Fruit fly (Drosophila melanogaster) whole organism, embryonic: ENCODE data around the gene pkaap.
A peak's percentile ranks its signal among the peaks of the same experiment; 100 is the strongest.

ENCODE experiments used
- Ada2b ChIP-seq: fragments of 200-800 bp; sonication (Bioruptor generic); IDR thresholded peaks from 2 replicates; pipeline ENCODE4 v1.3.6; 2022; ENCODE audit warnings: missing biosample characterization, missing genetic modification characterization
- CG11560 ChIP-seq: fragments of 200-800 bp; sonication (Bioruptor generic); IDR thresholded peaks from 3 replicates; pipeline ENCODE4 v1.3.6; 2022; ENCODE audit warnings: missing biosample characterization, missing genetic modification characterization
- CG12104 ChIP-seq: fragments of 200-800 bp; sonication (Bioruptor generic); optimal IDR thresholded peaks from 3 replicates; lab custom pipeline; 2016; ENCODE audit warnings: missing biosample characterization, missing genetic modification characterization
- CG14441 ChIP-seq: fragments of 200-800 bp; sonication (Bioruptor generic); IDR thresholded peaks from 2 replicates; pipeline ENCODE4 v1.3.6; 2022; ENCODE audit warnings: missing biosample characterization, missing genetic modification characterization
- CG14965 ChIP-seq: fragments of 200-800 bp; sonication (Bioruptor generic); optimal IDR thresholded peaks from 2 replicates; lab custom pipeline; 2016; ENCODE audit warnings: missing biosample characterization, missing genetic modification characterization, borderline replicate concordance
- CG15514 ChIP-seq: fragments of 200-800 bp; sonication (Bioruptor generic); optimal IDR thresholded peaks from 3 replicates; lab custom pipeline; 2017; ENCODE audit warnings: missing biosample characterization, missing genetic modification characterization, mild to moderate bottlenecking, moderate library complexity, missing genetic modification reagents
- CG17186 ChIP-seq: fragments of 200-800 bp; sonication (Bioruptor generic); optimal IDR thresholded peaks from 3 replicates; lab custom pipeline; 2017; ENCODE audit warnings: missing biosample characterization, missing genetic modification reagents, missing genetic modification characterization
- CG18262 ChIP-seq: fragments of 200-800 bp; optimal IDR thresholded peaks from 3 replicates; lab custom pipeline; 2019; ENCODE audit warnings: missing biosample characterization, mild to moderate bottlenecking, missing genetic modification characterization, moderate library complexity
- CG2202 ChIP-seq: fragments of 200-800 bp; sonication (Bioruptor generic); optimal IDR thresholded peaks from 2 replicates; lab custom pipeline; 2018; ENCODE audit warnings: missing biosample characterization, mild to moderate bottlenecking, missing genetic modification characterization
- CG34422 ChIP-seq: fragments of 200-800 bp; sonication (Bioruptor generic); IDR thresholded peaks from 3 replicates; pipeline ENCODE4 v1.3.6; 2022; ENCODE audit warnings: missing biosample characterization, missing genetic modification characterization
- CG3838 ChIP-seq: fragments of 200-800 bp; sonication (Bioruptor generic); optimal IDR thresholded peaks from 3 replicates; lab custom pipeline; 2016; ENCODE audit warnings: missing biosample characterization, missing genetic modification characterization
- CG4328 ChIP-seq: fragments of 200-800 bp; sonication (Bioruptor generic); optimal IDR thresholded peaks from 3 replicates; lab custom pipeline; 2017; ENCODE audit warnings: missing biosample characterization, missing genetic modification reagents, missing genetic modification characterization
- CG4360 ChIP-seq: fragments of 200-800 bp; sonication (Bioruptor generic); IDR thresholded peaks from 2 replicates; pipeline ENCODE4 v1.3.6; 2022; ENCODE audit warnings: missing biosample characterization, missing genetic modification characterization
- CG6654 ChIP-seq: fragments of 200-800 bp; sonication (Bioruptor generic); optimal IDR thresholded peaks from 2 replicates; lab custom pipeline; 2017; ENCODE audit warnings: missing biosample characterization, mild to moderate bottlenecking, missing genetic modification characterization
- CG8765 ChIP-seq: fragments of 200-800 bp; sonication (Bioruptor generic); IDR thresholded peaks from 2 replicates; pipeline ENCODE4 v1.3.6; 2022; ENCODE audit warnings: missing biosample characterization, missing genetic modification characterization
- D19B ChIP-seq: fragments of 200-800 bp; sonication (Bioruptor generic); optimal IDR thresholded peaks from 2 replicates; lab custom pipeline; 2017; ENCODE audit warnings: missing biosample characterization, mild to moderate bottlenecking, missing genetic modification characterization
- E2f1 ChIP-seq: fragments of 200-800 bp; sonication (Bioruptor generic); IDR thresholded peaks from 2 replicates; pipeline ENCODE4 v1.3.6; 2022; ENCODE audit warnings: missing biosample characterization, missing genetic modification characterization
- Ets65A ChIP-seq: fragments of 200-800 bp; sonication (Bioruptor generic); peaks from one replicate; lab custom pipeline; 2016; ENCODE audit warnings: missing biosample characterization, missing genetic modification characterization
- Hr39 ChIP-seq: fragments of >200 bp; optimal IDR thresholded peaks from 2 replicates; lab custom pipeline; 2017
- Hr51 ChIP-seq, 2 experiments: fragments of 200-800 bp; sonication (Bioruptor generic); optimal IDR thresholded peaks; 2 replicates in 1 of 2; 3 replicates in 1 of 2; lab custom pipeline; 2016 to 2018; ENCODE audit warnings: missing biosample characterization in 2 of 2, missing genetic modification characterization in 2 of 2, mild to moderate bottlenecking in 1 of 2, moderate library complexity in 1 of 2
- Max ChIP-seq: fragments of 200-800 bp; sonication (Bioruptor generic); optimal IDR thresholded peaks from 2 replicates; lab custom pipeline; 2016; ENCODE audit warnings: missing biosample characterization, mild to moderate bottlenecking, missing genetic modification characterization
- Meics ChIP-seq: fragments of 200-800 bp; sonication (Bioruptor generic); optimal IDR thresholded peaks from 2 replicates; lab custom pipeline; 2017; ENCODE audit warnings: missing biosample characterization, mild to moderate bottlenecking, missing genetic modification characterization
- Myb ChIP-seq: fragments of 200-800 bp; sonication (Bioruptor generic); optimal IDR thresholded peaks from 2 replicates; lab custom pipeline; 2016; ENCODE audit warnings: missing biosample characterization, missing genetic modification characterization
- NFAT ChIP-seq: fragments of 200-800 bp; sonication (Bioruptor generic); IDR thresholded peaks from 2 replicates; pipeline ENCODE4 v1.3.6; 2022; ENCODE audit warnings: missing biosample characterization, missing genetic modification characterization
- Scr ChIP-seq: fragments of 200-800 bp; sonication (Bioruptor generic); IDR thresholded peaks from 2 replicates; pipeline ENCODE4 v1.3.6; 2022; ENCODE audit warnings: missing biosample characterization, missing genetic modification characterization; ENCODE audit not compliant: partially characterized antibody
- Sox102F ChIP-seq: fragments of 200-800 bp; sonication (Bioruptor generic); optimal IDR thresholded peaks from 2 replicates; lab custom pipeline; 2018; ENCODE audit warnings: missing biosample characterization, mild to moderate bottlenecking, missing genetic modification characterization, moderate library complexity
- Sry-δ ChIP-seq: fragments of 200-800 bp; sonication (Bioruptor generic); optimal IDR thresholded peaks from 2 replicates; lab custom pipeline; 2016; ENCODE audit warnings: missing biosample characterization, missing genetic modification characterization
- TFAM ChIP-seq: fragments of 200-800 bp; sonication (Bioruptor generic); optimal IDR thresholded peaks from 2 replicates; lab custom pipeline; 2017; ENCODE audit warnings: missing biosample characterization, missing genetic modification characterization, inconsistent platforms
- Xbp1 ChIP-seq: fragments of 200-800 bp; sonication (Bioruptor generic); optimal IDR thresholded peaks from 3 replicates; lab custom pipeline; 2016; ENCODE audit warnings: missing biosample characterization, mild to moderate bottlenecking, missing genetic modification characterization
- YL-1 ChIP-seq: fragments of 200-800 bp; sonication (Bioruptor generic); optimal IDR thresholded peaks from 3 replicates; lab custom pipeline; 2017; ENCODE audit warnings: missing biosample characterization, mild to moderate bottlenecking, missing genetic modification characterization
- ap ChIP-seq: fragments of 200-800 bp; sonication (Bioruptor generic); IDR thresholded peaks from 2 replicates; pipeline ENCODE4 v1.3.6; 2022; ENCODE audit warnings: missing biosample characterization, missing genetic modification characterization
- ato ChIP-seq: fragments of 200-800 bp; sonication (Bioruptor generic); IDR thresholded peaks from 2 replicates; pipeline ENCODE4 v1.3.6; 2022; ENCODE audit warnings: missing biosample characterization, missing genetic modification characterization; ENCODE audit not compliant: partially characterized antibody
- bab2 ChIP-seq: fragments of 200-800 bp; sonication (Bioruptor generic); optimal IDR thresholded peaks from 2 replicates; lab custom pipeline; 2016; ENCODE audit warnings: missing biosample characterization, missing genetic modification characterization
- bigmax ChIP-seq: fragments of 200-800 bp; sonication (Bioruptor generic); optimal IDR thresholded peaks from 2 replicates; lab custom pipeline; 2018; ENCODE audit warnings: missing biosample characterization, mild to moderate bottlenecking, missing genetic modification characterization
- fd102C ChIP-seq: fragments of 200-800 bp; sonication (Bioruptor generic); optimal IDR thresholded peaks from 2 replicates; lab custom pipeline; 2018; ENCODE audit warnings: missing biosample characterization, mild to moderate bottlenecking, missing genetic modification characterization, moderate library complexity
- fd64A ChIP-seq: fragments of 200-800 bp; sonication (Bioruptor generic); optimal IDR thresholded peaks from 3 replicates; lab custom pipeline; 2018; ENCODE audit warnings: missing biosample characterization, mild to moderate bottlenecking, missing genetic modification characterization
- gcm2 ChIP-seq: fragments of 200-800 bp; sonication (Bioruptor generic); optimal IDR thresholded peaks from 2 replicates; lab custom pipeline; 2016; ENCODE audit warnings: missing biosample characterization, missing genetic modification characterization
- gfzf ChIP-seq: fragments of 200-800 bp; sonication (Bioruptor generic); optimal IDR thresholded peaks from 2 replicates; lab custom pipeline; 2016; ENCODE audit warnings: missing biosample characterization, mild to moderate bottlenecking, missing genetic modification characterization, moderate library complexity
- grn ChIP-seq: fragments of 200-800 bp; sonication (Bioruptor generic); optimal IDR thresholded peaks from 3 replicates; lab custom pipeline; 2017; ENCODE audit warnings: missing biosample characterization, missing genetic modification characterization
- her ChIP-seq: fragments of 200-800 bp; sonication (Bioruptor generic); optimal IDR thresholded peaks from 2 replicates; lab custom pipeline; 2016; ENCODE audit warnings: missing biosample characterization, missing genetic modification characterization
- klu ChIP-seq: fragments of 200-800 bp; sonication (Bioruptor generic); IDR thresholded peaks from 2 replicates; pipeline ENCODE4 v1.3.6; 2022; ENCODE audit warnings: missing biosample characterization, missing genetic modification characterization
- lbe ChIP-seq: fragments of 200-800 bp; sonication (Bioruptor generic); optimal IDR thresholded peaks from 2 replicates; lab custom pipeline; 2016; ENCODE audit warnings: missing biosample characterization, mild to moderate bottlenecking, missing genetic modification characterization
- lmd ChIP-seq: fragments of 200-800 bp; sonication (Bioruptor generic); IDR thresholded peaks from 2 replicates; pipeline ENCODE4 v1.3.6; 2022; ENCODE audit warnings: missing biosample characterization, missing genetic modification characterization
- luna ChIP-seq: fragments of 200-800 bp; sonication (Bioruptor generic); optimal IDR thresholded peaks from 2 replicates; lab custom pipeline; 2016; ENCODE audit warnings: missing biosample characterization, missing genetic modification characterization
- pan ChIP-seq, 4 experiments: fragments of >200 bp in 3 of 4; fragments of 200-800 bp in 1 of 4; sonication (Bioruptor generic) in 1 of 4; optimal IDR thresholded peaks in 3 of 4; IDR thresholded peaks in 1 of 4; 2 replicates each; pipeline versions ENCODE4 v1.3.6 to Lab custom; 2017 to 2022; ENCODE audit warnings: missing biosample characterization in 2 of 4, missing genetic modification characterization in 2 of 4, mixed read lengths in 1 of 4
- peb ChIP-seq: fragments of 200-800 bp; sonication (Bioruptor generic); IDR thresholded peaks from 2 replicates; pipeline ENCODE4 v1.3.6; 2022; ENCODE audit warnings: missing biosample characterization, missing genetic modification characterization
- ranshi ChIP-seq: fragments of 200-800 bp; sonication (Bioruptor generic); IDR thresholded peaks from 2 replicates; pipeline ENCODE4 v1.3.6; 2022; ENCODE audit warnings: missing biosample characterization, missing genetic modification characterization
- sens ChIP-seq: fragments of 200-800 bp; sonication (Bioruptor generic); peaks from one replicate; lab custom pipeline; 2016; ENCODE audit warnings: missing biosample characterization, missing genetic modification characterization
- sna ChIP-seq: fragments of 200-800 bp; sonication (Bioruptor generic); IDR thresholded peaks from 2 replicates; pipeline ENCODE4 v1.3.6; 2022; ENCODE audit warnings: missing biosample characterization, missing genetic modification characterization; ENCODE audit not compliant: partially characterized antibody
- tx ChIP-seq: fragments of 200-800 bp; sonication (Bioruptor generic); optimal IDR thresholded peaks from 2 replicates; lab custom pipeline; 2016; ENCODE audit warnings: missing biosample characterization, missing genetic modification characterization

The pkaap gene

DNA sequence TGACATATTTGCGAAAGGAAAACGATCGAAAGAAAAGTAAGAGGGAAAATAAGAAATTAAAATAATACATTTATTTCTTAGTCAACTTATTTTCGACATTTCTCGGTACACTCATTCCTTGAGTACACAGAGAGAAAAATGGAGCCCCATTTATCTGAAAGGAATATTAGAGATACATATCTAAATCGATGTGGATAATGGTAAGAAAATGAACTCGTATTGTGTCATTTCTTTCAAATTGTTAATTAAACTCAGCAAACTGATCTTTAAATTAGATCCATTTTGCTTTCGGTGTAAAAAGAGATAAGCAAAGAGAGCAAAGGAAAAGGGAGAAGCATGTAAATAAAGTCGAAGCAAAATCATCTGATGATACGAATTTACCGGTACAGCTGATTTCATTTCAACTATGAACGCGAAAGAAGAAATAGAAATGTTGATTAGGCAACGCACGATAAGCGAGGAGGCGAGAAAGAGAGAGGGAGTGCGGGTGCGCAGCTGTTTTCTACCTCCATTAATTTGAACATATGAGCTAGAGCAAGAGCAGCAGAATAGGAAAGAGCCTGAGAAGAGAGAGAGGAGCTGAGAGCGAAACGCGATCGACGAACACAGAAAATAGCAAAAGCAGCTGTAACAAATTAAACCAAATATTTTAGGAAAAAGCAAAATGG lies 2.3 kb upstream of the pkaap start (continued):
- TF ChIP-seq Sry-δ (GFP tag; lab: Kevin White, UChicago) (peak; percentile 20), Ada2b (GFP tag; lab: Robert Waterston, UW) (no peak), CG12104 (GFP tag; lab: Kevin White, UChicago) (peak; percentile 77), Sox102F (GFP tag; lab: Kevin White, UChicago) (peak; percentile 94), Xbp1 (GFP tag; lab: Kevin White, UChicago) (peak; percentile 93), pan (optimal IDR thresholded peaks at IDR 0.05; lab: Kevin White, UChicago) (no peak), pan (GFP tag; optimal IDR thresholded peaks at IDR 0.05 in 1 of 2, IDR thresholded peaks at IDR 0.05 in 1 of 2) (no peak), Hr39 (lab: Kevin White, UChicago) (no peak), CG14965 (GFP tag; lab: Kevin White, UChicago) (peak; percentile 41), E2f1 (no peak), CG17186 (peak; percentile 47), CG4360 (GFP tag; lab: Robert Waterston, UW) (no peak), CG2202 (tag; lab: Kevin White, UChicago) (peak; percentile 77), her (GFP tag; lab: Kevin White, UChicago) (peak; percentile 87), tx (GFP tag; lab: Kevin White, UChicago) (peak; percentile 84), YL-1 (no peak), bab2 (GFP tag; lab: Kevin White, UChicago) (peak; percentile 85), ap (GFP tag; lab: Robert Waterston, UW) (no peak), NFAT (GFP tag; lab: Robert Waterston, UW) (no peak), Max (peak; percentile 85), ranshi (GFP tag; lab: Robert Waterston, UW) (no peak), CG4328 (no peak), ato (GFP tag; lab: Robert Waterston, UW) (no peak), CG6654 (GFP tag; lab: Kevin White, UChicago) (peak; percentile 66), fd64A (peak; percentile 62), luna (GFP tag; lab: Kevin White, UChicago) (peak; percentile 79), bigmax (peak; percentile 36), fd102C (GFP tag; lab: Kevin White, UChicago) (peak; percentile 86), CG34422 (no peak), CG3838 (peak; percentile 75), lmd (GFP tag; lab: Robert Waterston, UW) (no peak), CG11560 (no peak), grn (GFP tag; lab: Kevin White, UChicago) (peak; percentile 53), Ets65A (GFP tag; lab: Kevin White, UChicago) (peak; percentile 97), Myb (peak; percentile 68), sens (peak; percentile 98), gfzf (GFP tag; lab: Kevin White, UChicago) (no peak), sna (GFP tag; lab: Robert Waterston, UW) (no peak), Scr (no peak), CG8765 (no peak), CG14441 (GFP tag; lab: Robert Waterston, UW) (no peak), Meics (peak; percentile 84), CG18262 (tag; lab: Kevin White, UChicago) (peak; percentile 86), Hr51 (GFP tag; optimal IDR thresholded peaks at IDR 0.05; lab: Kevin White, UChicago) (peak; percentile 71 to 88), TFAM (GFP tag; lab: Kevin White, UChicago) (peak; percentile 63), CG15514 (GFP tag; lab: Kevin White, UChicago) (peak; percentile 70), lbe (GFP tag; lab: Kevin White, UChicago) (peak; percentile 78), D19B (GFP tag; lab: Kevin White, UChicago) (peak; percentile 75), peb (GFP tag; lab: Robert Waterston, UW) (no peak), klu (no peak), gcm2 (GFP tag; lab: Kevin White, UChicago) (peak; percentile 32)
